Worm (Caenorhabditis elegans) whole organism, L4 larva: ENCODE measurements around the gene ZK1320.5.

Experiments used
- T20F7.1 ChIP-seq: fragments of 200-800 bp; sonication (Bioruptor generic); optimal IDR thresholded peaks from 2 replicates; lab custom pipeline; 2018; ENCODE audit warnings: mild to moderate bottlenecking, missing genetic modification characterization, missing compliant biosample characterization
- Y105C5A.15 ChIP-seq: fragments of 200-800 bp; sonication (Bioruptor generic); IDR thresholded peaks from 2 replicates; pipeline ENCODE4 v1.3.6; 2022; ENCODE audit warnings: missing genetic modification characterization, missing compliant biosample characterization
- Y48G9A.11 ChIP-seq: fragments of 200-800 bp; sonication (Bioruptor generic); IDR thresholded peaks from 2 replicates; pipeline ENCODE4 v1.3.6; 2022; ENCODE audit warnings: missing genetic modification reagents, missing genetic modification characterization, missing compliant biosample characterization
- Y75B8A.6 ChIP-seq: fragments of 200-800 bp; sonication (Bioruptor generic); IDR thresholded peaks from 2 replicates; pipeline ENCODE4 v1.3.6; 2022; ENCODE audit warnings: missing genetic modification reagents, missing genetic modification characterization, missing compliant biosample characterization
- aha-1 ChIP-seq: fragments of 150-350 bp; peaks from one replicate; lab custom pipeline; 2014; ENCODE audit warnings: missing biosample characterization, missing genetic modification characterization
- arid-1 ChIP-seq: fragments of 200-800 bp; sonication (Bioruptor generic); conservative IDR thresholded peaks from 2 replicates; pipeline ENCODE4 v1.3.6; 2022; ENCODE audit warnings: missing genetic modification reagents, missing genetic modification characterization, missing compliant biosample characterization
- ceh-20 ChIP-seq: fragments of 200-800 bp; sonication (Bioruptor generic); IDR thresholded peaks from 2 replicates; pipeline ENCODE4 v1.3.6; 2022; ENCODE audit warnings: missing genetic modification reagents, missing genetic modification characterization, missing compliant biosample characterization
- ceh-82 ChIP-seq: sonication (generic microtip); optimal IDR thresholded peaks from 2 replicates; lab custom pipeline; 2017; ENCODE audit warnings: missing biosample characterization, missing genetic modification characterization
- ces-1 ChIP-seq: fragments of 150-350 bp; sonication (generic microtip); optimal IDR thresholded peaks from 4 replicates; lab custom pipeline; 2014; ENCODE audit warnings: missing biosample characterization, missing genetic modification reagents, missing genetic modification characterization
- ctbp-1 ChIP-seq: fragments of 200-800 bp; sonication (Bioruptor generic); IDR thresholded peaks from 2 replicates; pipeline ENCODE4 v1.3.6; 2022; ENCODE audit warnings: missing genetic modification reagents, missing genetic modification characterization, missing compliant biosample characterization
- daf-16 ChIP-seq, 3 experiments: sonication (generic microtip); optimal IDR thresholded peaks; 2 replicates each; lab custom pipeline; 2016 to 2017; ENCODE audit warnings: missing genetic modification characterization in 3 of 3, missing genetic modification reagents in 3 of 3, mild to moderate bottlenecking in 2 of 3, missing compliant biosample characterization in 2 of 3, missing biosample characterization in 1 of 3, moderate library complexity in 1 of 3
- dmd-6 ChIP-seq: fragments of 200-800 bp; sonication (Bioruptor generic); IDR thresholded peaks from 2 replicates; pipeline ENCODE4 v1.3.6; 2022; ENCODE audit warnings: missing genetic modification reagents, missing genetic modification characterization, missing compliant biosample characterization
- dmd-9 ChIP-seq: fragments of 200-800 bp; sonication (Bioruptor generic); IDR thresholded peaks from 2 replicates; pipeline ENCODE4 v1.3.6; 2022; ENCODE audit warnings: missing genetic modification reagents, missing genetic modification characterization, missing compliant biosample characterization
- dpl-1 ChIP-seq: fragments of 150-350 bp; optimal IDR thresholded peaks from 2 replicates; lab custom pipeline; 2014; ENCODE audit warnings: missing biosample characterization, missing genetic modification reagents, missing genetic modification characterization
- dve-1 ChIP-seq: sonication (generic microtip); optimal IDR thresholded peaks from 2 replicates; lab custom pipeline; 2017; ENCODE audit warnings: antibody characterized with exemption, mild to moderate bottlenecking, missing genetic modification characterization, missing compliant biosample characterization; ENCODE audit not compliant: insufficient read depth
- egl-27 ChIP-seq: sonication (generic microtip); optimal IDR thresholded peaks from 3 replicates; lab custom pipeline; 2017; ENCODE audit warnings: missing biosample characterization, missing genetic modification reagents, missing genetic modification characterization
- fkh-10 ChIP-seq: fragments of 150-350 bp; optimal IDR thresholded peaks from 2 replicates; lab custom pipeline; 2014; ENCODE audit warnings: missing biosample characterization, missing genetic modification reagents, missing genetic modification characterization
- hlh-30 ChIP-seq: sonication (generic microtip); optimal IDR thresholded peaks from 2 replicates; lab custom pipeline; 2017; ENCODE audit warnings: antibody characterized with exemption, mild to moderate bottlenecking, missing genetic modification characterization, missing compliant biosample characterization; ENCODE audit not compliant: insufficient read depth
- lin-39 ChIP-seq: fragments of 150-350 bp; optimal IDR thresholded peaks from 2 replicates; lab custom pipeline; 2014; ENCODE audit warnings: missing biosample characterization, missing genetic modification reagents, missing genetic modification characterization
- lsy-2 ChIP-seq, 2 experiments: fragments of 150-350 bp in 1 of 2; sonication (generic microtip) in 1 of 2; optimal IDR thresholded peaks; 2 replicates each; lab custom pipeline; 2014 to 2017; ENCODE audit warnings: missing biosample characterization in 2 of 2, missing genetic modification characterization in 2 of 2
- mdl-1 ChIP-seq, 2 experiments: fragments of 150-350 bp in 1 of 2; sonication (generic microtip) in 1 of 2; optimal IDR thresholded peaks; 2 replicates each; lab custom pipeline; 2014 to 2017; ENCODE audit warnings: missing biosample characterization in 2 of 2, missing genetic modification characterization in 2 of 2
- mep-1 ChIP-seq: fragments of 150-350 bp; sonication (generic microtip); optimal IDR thresholded peaks from 3 replicates; lab custom pipeline; 2014; ENCODE audit warnings: missing biosample characterization, missing genetic modification characterization
- nhr-10 ChIP-seq: fragments of 150-350 bp; optimal IDR thresholded peaks from 2 replicates; lab custom pipeline; 2014; ENCODE audit warnings: missing biosample characterization, missing genetic modification characterization
- nhr-11 ChIP-seq: fragments of 150-350 bp; optimal IDR thresholded peaks from 2 replicates; lab custom pipeline; 2014; ENCODE audit warnings: missing biosample characterization, missing genetic modification characterization
- nhr-28 ChIP-seq: fragments of 150-350 bp; optimal IDR thresholded peaks from 2 replicates; lab custom pipeline; 2014; ENCODE audit warnings: missing biosample characterization, missing genetic modification characterization
- nhr-42 ChIP-seq: fragments of 200-800 bp; sonication (Bioruptor generic); IDR thresholded peaks from 2 replicates; pipeline ENCODE4 v1.3.6; 2022; ENCODE audit warnings: missing genetic modification characterization, missing compliant biosample characterization
- nhr-76 ChIP-seq: fragments of 150-350 bp; optimal IDR thresholded peaks from 2 replicates; lab custom pipeline; 2014; ENCODE audit warnings: missing biosample characterization, missing genetic modification characterization
- nhr-77 ChIP-seq: fragments of 150-350 bp; optimal IDR thresholded peaks from 2 replicates; lab custom pipeline; 2014; ENCODE audit warnings: missing biosample characterization, missing genetic modification characterization
- pha-4 ChIP-seq, 2 experiments: fragments of 150-350 bp in 1 of 2; fragments of 200-800 bp in 1 of 2; sonication (Bioruptor generic) in 1 of 2; IDR thresholded peaks in 1 of 2; optimal IDR thresholded peaks in 1 of 2; 2 replicates each; pipeline versions ENCODE4 v1.3.6 to Lab custom; 2014 to 2022; ENCODE audit warnings: missing genetic modification characterization in 2 of 2, missing genetic modification reagents in 2 of 2, missing biosample characterization in 1 of 2, missing compliant biosample characterization in 1 of 2
- saeg-2 ChIP-seq: fragments of 200-800 bp; sonication (Bioruptor generic); IDR thresholded peaks from 2 replicates; pipeline ENCODE4 v1.3.6; 2022; ENCODE audit warnings: missing genetic modification reagents, missing genetic modification characterization, missing compliant biosample characterization
- spr-1 ChIP-seq: sonication (generic microtip); optimal IDR thresholded peaks from 2 replicates; lab custom pipeline; 2016; ENCODE audit warnings: mild to moderate bottlenecking, missing genetic modification characterization, missing compliant biosample characterization
- spr-3 ChIP-seq: fragments of 200-800 bp; sonication (Bioruptor generic); optimal IDR thresholded peaks from 2 replicates; lab custom pipeline; 2018; ENCODE audit warnings: mild to moderate bottlenecking, missing genetic modification characterization, missing compliant biosample characterization
- unc-130 ChIP-seq: sonication (generic microtip); optimal IDR thresholded peaks from 2 replicates; lab custom pipeline; 2016; ENCODE audit warnings: missing genetic modification reagents, missing genetic modification characterization, missing compliant biosample characterization
- unc-62 ChIP-seq, 3 experiments: fragments of 150-350 bp in 1 of 3; sonication (generic microtip); optimal IDR thresholded peaks in 2 of 3; peaks in 1 of 3; 1 replicate in 1 of 3; 2 replicates in 2 of 3; lab custom pipeline; 2014 to 2017; ENCODE audit warnings: missing biosample characterization in 3 of 3, missing genetic modification characterization in 3 of 3, missing genetic modification reagents in 3 of 3, missing genotype in 1 of 3

Gene ZK1320.5

ce11 chrII:9695942-9696341 is 30.5 kb upstream of the ZK1320.5 start:
- TF ChIP-seq aha-1 (tag; lab: Kevin White, UChicago), result no peak
- peak in 1 of 2 experiments; percentile 95 for TF ChIP-seq unc-62 (GFP tag; optimal IDR thresholded peaks at IDR 0.05 in 1 of 2; lab: Kevin White, UChicago)
- no peak for TF ChIP-seq unc-62 (tag; optimal IDR thresholded peaks at IDR 0.05; lab: Kevin White, UChicago)

ce11 chrII:9691839-9692238 is 26.4 kb upstream of the ZK1320.5 start, which contains the start of gene nlp-11:
Gene nlp-11, minus strand, starts transcription at chrII:9691939.
- TF ChIP-seq unc-62 (GFP tag; optimal IDR thresholded peaks at IDR 0.05 in 1 of 2; lab: Kevin White, UChicago) (peak in 1 of 2 experiments; percentile 57), unc-62 (tag; optimal IDR thresholded peaks at IDR 0.05; lab: Kevin White, UChicago) (no peak), spr-3 (GFP tag; lab: Kevin White, UChicago) (no peak), spr-1 (tag; lab: Kevin White, UChicago) (no peak), lin-39 (no peak), nhr-42 (no peak), daf-16 (GFP tag; optimal IDR thresholded peaks at IDR 0.05; lab: Kevin White, UChicago) (no peak), daf-16 (tag; optimal IDR thresholded peaks at IDR 0.05; lab: Kevin White, UChicago) (no peak), egl-27 (tag; lab: Kevin White, UChicago) (no peak)
- TF ChIP-seq, all 104 proteins: peak for 1

DNA sequence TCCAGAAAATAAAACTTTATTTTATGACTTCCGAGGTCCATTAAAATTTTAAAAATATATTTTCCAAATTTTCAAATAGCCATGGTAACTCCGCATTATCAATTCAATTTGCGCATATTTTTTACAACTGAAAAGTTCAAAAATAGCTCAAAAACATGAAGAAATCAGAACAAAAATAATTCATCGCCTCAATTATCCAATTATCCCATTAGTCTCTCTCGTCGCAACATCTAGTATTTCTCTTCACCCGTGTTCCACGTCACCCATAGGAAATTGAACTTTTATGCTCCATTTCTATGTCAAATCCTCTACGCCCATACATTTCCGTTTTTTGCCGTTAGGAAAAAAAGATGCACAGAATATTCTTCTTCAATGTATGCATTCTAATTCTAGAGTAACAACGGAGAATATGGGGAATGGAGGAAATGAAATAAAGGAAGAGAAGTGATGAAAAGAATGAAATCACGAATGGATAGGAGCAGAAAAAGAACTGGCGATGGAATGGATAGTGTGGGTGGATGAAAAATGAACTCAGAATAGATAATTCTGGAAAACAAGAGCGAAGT is 24.7 kb upstream of the ZK1320.5 start:
- TF ChIP-seq lsy-2 (tag; optimal IDR thresholded peaks at IDR 0.05; lab: Kevin White, UChicago), result peak in 1 of 2 experiments; percentile 12
- peak; percentile 64 for TF ChIP-seq ctbp-1 (GFP tag; lab: Robert Waterston, UW)
- peak; percentile 73 for TF ChIP-seq ces-1 (GFP tag; lab: Kevin White, UChicago)
- no peak for TF ChIP-seq ceh-20 (GFP tag; lab: Robert Waterston, UW)
- TF ChIP-seq fkh-10, result peak; percentile 89
- no peak for TF ChIP-seq arid-1 (GFP tag; lab: Robert Waterston, UW)

- TF ChIP-seq mdl-1 (tag; optimal IDR thresholded peaks at IDR 0.05; lab: Kevin White, UChicago), result peak in 1 of 2 experiments; percentile 41
- TF ChIP-seq mep-1, result peak; percentile 46
- TF ChIP-seq unc-130, result no peak
- peak; percentile 48; the same call in 1 of the 2 replicates for TF ChIP-seq dmd-6 (GFP tag; lab: Robert Waterston, UW)
- TF ChIP-seq dmd-9 (GFP tag; lab: Robert Waterston, UW), result no peak
- TF ChIP-seq dpl-1 (GFP tag; lab: Kevin White, UChicago), result peak; percentile 23
- TF ChIP-seq hlh-30 (tag; lab: Kevin White, UChicago), result peak; percentile 48
- TF ChIP-seq ceh-82 (tag; lab: Kevin White, UChicago), result no peak
- no peak for TF ChIP-seq Y75B8A.6 (GFP tag; lab: Robert Waterston, UW)
- TF ChIP-seq pha-4 (GFP tag; IDR thresholded peaks at IDR 0.05; lab: Robert Waterston, UW), result no peak
- TF ChIP-seq pha-4 (tag; optimal IDR thresholded peaks at IDR 0.05; lab: Kevin White, UChicago), result peak; percentile 24
- TF ChIP-seq nhr-11 (tag; lab: Kevin White, UChicago), result peak; percentile 75
- peak; percentile 52; the same call in 1 of the 2 replicates for TF ChIP-seq Y48G9A.11 (GFP tag; lab: Robert Waterston, UW)
- no peak for TF ChIP-seq saeg-2 (GFP tag; lab: Robert Waterston, UW)
- peak; percentile 9 for TF ChIP-seq nhr-10 (tag; lab: Kevin White, UChicago)
- peak; percentile 76 for TF ChIP-seq nhr-76 (tag; lab: Kevin White, UChicago)
- peak in 1 of 2 experiments; percentile 1 for TF ChIP-seq lsy-2 (tag; optimal IDR thresholded peaks at IDR 0.05; lab: Kevin White, UChicago)
- TF ChIP-seq nhr-77 (tag; lab: Kevin White, UChicago), result peak; percentile 67
- TF ChIP-seq T20F7.1 (GFP tag; lab: Kevin White, UChicago), result peak; percentile 83
- TF ChIP-seq nhr-28 (tag; lab: Kevin White, UChicago), result peak; percentile 84
- peak; percentile 32 for TF ChIP-seq dve-1 (tag; lab: Kevin White, UChicago)
- no peak for TF ChIP-seq Y105C5A.15 (GFP tag; lab: Robert Waterston, UW)
- no peak for TF ChIP-seq daf-16 (GFP tag; optimal IDR thresholded peaks at IDR 0.05; lab: Kevin White, UChicago)
- peak; percentile 54 for TF ChIP-seq daf-16 (tag; optimal IDR thresholded peaks at IDR 0.05; lab: Kevin White, UChicago)
Observed at ce11 chrII:9686663-9687193, 21.3 kb upstream of the ZK1320.5 start, which contains the start of gene ZK1320.9. Gene ZK1320.9, minus strand, starts transcription at chrII:9686713.
